Worm (Caenorhabditis elegans) whole organism, young adult: ENCODE results near the gene bas-1.

Source experiments
- B0019.2 ChIP-seq: fragments of 200-800 bp; sonication (Bioruptor generic); conservative IDR thresholded peaks from 2 replicates; pipeline ENCODE4 v1.3.6; 2022; ENCODE audit warnings: missing genetic modification reagents, missing genetic modification characterization, missing compliant biosample characterization
- C06A6.2 ChIP-seq: fragments of 200-800 bp; sonication (Bioruptor generic); conservative IDR thresholded peaks from 2 replicates; pipeline ENCODE4 v1.3.6; 2022; ENCODE audit warnings: missing genetic modification characterization, missing compliant biosample characterization
- D2030.7 ChIP-seq: fragments of 200-800 bp; sonication (Bioruptor generic); IDR thresholded peaks from 2 replicates; pipeline ENCODE4 v1.3.6; 2022; ENCODE audit warnings: missing genetic modification reagents, missing genetic modification characterization, missing compliant biosample characterization
- F22D6.2 ChIP-seq: sonication (generic microtip); optimal IDR thresholded peaks from 2 replicates; lab custom pipeline; 2016; ENCODE audit warnings: mild to moderate bottlenecking, missing genetic modification characterization, missing compliant biosample characterization
- F23B12.7 ChIP-seq: sonication (generic microtip); optimal IDR thresholded peaks from 2 replicates; lab custom pipeline; 2017; ENCODE audit warnings: missing genetic modification characterization, mild to moderate bottlenecking, missing compliant biosample characterization, antibody characterized with exemption, moderate library complexity; ENCODE audit not compliant: insufficient read depth
- F33H1.4 ChIP-seq: fragments of 200-800 bp; sonication (Bioruptor generic); IDR thresholded peaks from 2 replicates; pipeline ENCODE4 v1.3.6; 2022; ENCODE audit warnings: missing genetic modification reagents, missing genetic modification characterization, missing compliant biosample characterization
- F49E8.2 ChIP-seq: sonication (generic microtip); optimal IDR thresholded peaks from 3 replicates; lab custom pipeline; 2017; ENCODE audit warnings: missing genetic modification characterization, mild to moderate bottlenecking, missing compliant biosample characterization, antibody characterized with exemption, moderate library complexity; ENCODE audit not compliant: insufficient read depth
- F55B11.4 ChIP-seq: sonication (generic microtip); optimal IDR thresholded peaks from 2 replicates; lab custom pipeline; 2016; ENCODE audit warnings: missing compliant biosample characterization, missing genetic modification characterization, borderline replicate concordance; ENCODE audit not compliant: insufficient read depth
- K12H6.12 ChIP-seq: fragments of 200-800 bp; sonication (Bioruptor generic); optimal IDR thresholded peaks from 2 replicates; lab custom pipeline; 2018; ENCODE audit warnings: mild to moderate bottlenecking, missing genetic modification characterization, missing compliant biosample characterization
- Y67H2A.10 ChIP-seq: fragments of 200-800 bp; sonication (Bioruptor generic); conservative IDR thresholded peaks from 2 replicates; pipeline ENCODE4 v1.3.6; 2022; ENCODE audit warnings: missing genetic modification reagents, missing genetic modification characterization, missing compliant biosample characterization
- atf-7 ChIP-seq: sonication (generic microtip); optimal IDR thresholded peaks from 2 replicates; lab custom pipeline; 2017; ENCODE audit warnings: mild to moderate bottlenecking, missing genetic modification characterization, missing compliant biosample characterization
- attf-3 ChIP-seq: fragments of 200-800 bp; sonication (Bioruptor generic); conservative IDR thresholded peaks from 2 replicates; pipeline ENCODE4 v1.3.6; 2022; ENCODE audit warnings: missing genetic modification reagents, missing genetic modification characterization, missing compliant biosample characterization
- attf-5 ChIP-seq: fragments of 200-800 bp; sonication (Bioruptor generic); optimal IDR thresholded peaks from 2 replicates; lab custom pipeline; 2018; ENCODE audit warnings: mild to moderate bottlenecking, missing genetic modification characterization, missing compliant biosample characterization
- ceh-91 ChIP-seq: fragments of 200-800 bp; sonication (Bioruptor generic); IDR thresholded peaks from 2 replicates; pipeline ENCODE4 v1.3.6; 2022; ENCODE audit warnings: missing genetic modification reagents, missing genetic modification characterization, missing compliant biosample characterization
- die-1 ChIP-seq: sonication (generic microtip); optimal IDR thresholded peaks from 2 replicates; lab custom pipeline; 2016; ENCODE audit warnings: missing genotype, mild to moderate bottlenecking, missing genetic modification characterization, missing compliant biosample characterization
- dox-1 ChIP-seq: fragments of 200-800 bp; sonication (Bioruptor generic); IDR thresholded peaks from 2 replicates; pipeline ENCODE4 v1.3.6; 2022; ENCODE audit warnings: missing genetic modification reagents, missing genetic modification characterization, missing compliant biosample characterization
- dpl-1 ChIP-seq: fragments of 150-350 bp; optimal IDR thresholded peaks from 2 replicates; lab custom pipeline; 2014; ENCODE audit warnings: missing biosample characterization, missing genetic modification reagents, missing genetic modification characterization
- efl-1 ChIP-seq: fragments of 150-350 bp; optimal IDR thresholded peaks from 2 replicates; lab custom pipeline; 2014; ENCODE audit warnings: missing biosample characterization, missing genetic modification reagents, missing genetic modification characterization
- egl-44 ChIP-seq: fragments of 200-800 bp; sonication (Bioruptor generic); IDR thresholded peaks from 2 replicates; pipeline ENCODE4 v1.3.6; 2022; ENCODE audit warnings: missing genetic modification reagents, missing genetic modification characterization, missing compliant biosample characterization
- egrh-3 ChIP-seq: fragments of 200-800 bp; sonication (Bioruptor generic); IDR thresholded peaks from 2 replicates; pipeline ENCODE4 v1.3.6; 2022; ENCODE audit warnings: missing genetic modification reagents, missing genetic modification characterization, missing compliant biosample characterization
- ekl-4 ChIP-seq: fragments of 200-800 bp; sonication (Bioruptor generic); IDR thresholded peaks from 2 replicates; pipeline ENCODE4 v1.3.6; 2022; ENCODE audit warnings: missing genetic modification reagents, missing genetic modification characterization, missing compliant biosample characterization
- hlh-12 ChIP-seq: sonication (generic microtip); optimal IDR thresholded peaks from 2 replicates; lab custom pipeline; 2016; ENCODE audit warnings: missing genetic modification characterization, missing compliant biosample characterization
- hmg-20 ChIP-seq: fragments of 200-800 bp; sonication (Bioruptor generic); IDR thresholded peaks from 2 replicates; pipeline ENCODE4 v1.3.6; 2022; ENCODE audit warnings: missing genetic modification reagents, missing genetic modification characterization, missing compliant biosample characterization
- let-607 ChIP-seq, 2 experiments: fragments of 200-800 bp in 1 of 2; sonication (Bioruptor generic) in 1 of 2; sonication (generic microtip) in 1 of 2; optimal IDR thresholded peaks; 2 replicates each; lab custom pipeline; 2016 to 2018; ENCODE audit warnings: mild to moderate bottlenecking in 2 of 2, missing compliant biosample characterization in 2 of 2, missing genetic modification characterization in 2 of 2, moderate library complexity in 2 of 2, missing genotype in 1 of 2
- lin-26 ChIP-seq: fragments of 200-800 bp; sonication (Bioruptor generic); IDR thresholded peaks from 2 replicates; pipeline ENCODE4 v1.3.6; 2022; ENCODE audit warnings: missing genetic modification reagents, missing genetic modification characterization, missing compliant biosample characterization
- lin-35 ChIP-seq, 3 experiments: fragments of 150-350 bp in 2 of 3; sonication (generic microtip) in 1 of 3; optimal IDR thresholded peaks; 2 replicates each; lab custom pipeline; 2014 to 2018; ENCODE audit warnings: missing biosample characterization in 3 of 3, missing genetic modification characterization in 3 of 3, missing genetic modification reagents in 3 of 3
- lin-54 ChIP-seq: fragments of 200-800 bp; sonication (Bioruptor generic); optimal IDR thresholded peaks from 2 replicates; lab custom pipeline; 2018; ENCODE audit warnings: mild to moderate bottlenecking, missing genetic modification characterization, missing compliant biosample characterization
- lsl-1 ChIP-seq: fragments of 200-800 bp; sonication (Bioruptor generic); optimal IDR thresholded peaks from 2 replicates; lab custom pipeline; 2018; ENCODE audit warnings: mild to moderate bottlenecking, missing genetic modification characterization, moderate library complexity, missing compliant biosample characterization
- madf-8 ChIP-seq: fragments of 200-800 bp; sonication (Bioruptor generic); conservative IDR thresholded peaks from 2 replicates; pipeline ENCODE4 v1.3.6; 2022; ENCODE audit warnings: missing genetic modification reagents, missing genetic modification characterization, missing compliant biosample characterization
- mcd-1 ChIP-seq: fragments of 200-800 bp; sonication (Bioruptor generic); IDR thresholded peaks from 2 replicates; pipeline ENCODE4 v1.3.6; 2022; ENCODE audit warnings: missing genetic modification reagents, missing genetic modification characterization, missing compliant biosample characterization
- mxl-1 ChIP-seq: sonication (generic microtip); optimal IDR thresholded peaks from 2 replicates; lab custom pipeline; 2016; ENCODE audit warnings: missing genetic modification characterization, missing compliant biosample characterization
- nfyb-1 ChIP-seq: fragments of 200-800 bp; sonication (Bioruptor generic); IDR thresholded peaks from 2 replicates; pipeline ENCODE4 v1.3.6; 2022; ENCODE audit warnings: missing genetic modification reagents, missing genetic modification characterization, missing compliant biosample characterization
- nhr-120 ChIP-seq: fragments of 200-800 bp; sonication (Bioruptor generic); IDR thresholded peaks from 2 replicates; pipeline ENCODE4 v1.3.6; 2022; ENCODE audit warnings: missing genetic modification characterization, missing compliant biosample characterization
- nhr-80 ChIP-seq: sonication (generic microtip); optimal IDR thresholded peaks from 2 replicates; lab custom pipeline; 2016; ENCODE audit warnings: missing genetic modification characterization, missing compliant biosample characterization
- nhr-90 ChIP-seq: sonication (generic microtip); optimal IDR thresholded peaks from 2 replicates; lab custom pipeline; 2016; ENCODE audit warnings: missing genotype, mild to moderate bottlenecking, missing genetic modification characterization, missing compliant biosample characterization
- pbrm-1 ChIP-seq: fragments of 200-800 bp; sonication (Bioruptor generic); IDR thresholded peaks from 2 replicates; pipeline ENCODE4 v1.3.6; 2022; ENCODE audit warnings: missing genetic modification reagents, missing genetic modification characterization, missing compliant biosample characterization
- pha-4 ChIP-seq: fragments of 150-350 bp; sonication (generic microtip); optimal IDR thresholded peaks from 2 replicates; lab custom pipeline; 2014; ENCODE audit warnings: missing biosample characterization, missing genetic modification reagents, missing genetic modification characterization
- repo-1 ChIP-seq: sonication (generic microtip); optimal IDR thresholded peaks from 2 replicates; lab custom pipeline; 2017; ENCODE audit warnings: mild to moderate bottlenecking, missing genetic modification characterization, missing compliant biosample characterization
- rpc-1 ChIP-seq, 2 experiments: fragments of 150-350 bp in 1 of 2; sonication (generic microtip) in 1 of 2; optimal IDR thresholded peaks; 2 replicates each; lab custom pipeline; 2014 to 2018; ENCODE audit warnings: missing biosample characterization in 1 of 2, missing genetic modification characterization in 1 of 2, missing genetic modification reagents in 1 of 2, missing genotype in 1 of 2
- sdz-38 ChIP-seq: sonication (generic microtip); optimal IDR thresholded peaks from 2 replicates; lab custom pipeline; 2016; ENCODE audit warnings: missing genotype, missing genetic modification characterization, missing compliant biosample characterization
- snpc-1.1 ChIP-seq: sonication (generic microtip); optimal IDR thresholded peaks from 2 replicates; lab custom pipeline; 2017; ENCODE audit warnings: missing genetic modification characterization, mild to moderate bottlenecking, missing compliant biosample characterization, antibody characterized with exemption, moderate library complexity, missing genotype, missing genetic modification reagents; ENCODE audit not compliant: insufficient read depth
- snpc-1.3 ChIP-seq: sonication (generic microtip); optimal IDR thresholded peaks from 2 replicates; lab custom pipeline; 2017; ENCODE audit warnings: missing genetic modification characterization, mild to moderate bottlenecking, missing compliant biosample characterization, antibody characterized with exemption, moderate library complexity, missing genotype, missing genetic modification reagents; ENCODE audit not compliant: insufficient read depth
- tbp1 ChIP-seq: fragments of 200-800 bp; sonication (Bioruptor generic); optimal IDR thresholded peaks from 2 replicates; lab custom pipeline; 2018; ENCODE audit warnings: mild to moderate bottlenecking, missing genetic modification characterization, missing compliant biosample characterization
- zfh-2 ChIP-seq: fragments of 200-800 bp; sonication (Bioruptor generic); conservative IDR thresholded peaks from 2 replicates; pipeline ENCODE4 v1.3.6; 2022; ENCODE audit warnings: missing genetic modification reagents, missing genetic modification characterization, missing compliant biosample characterization
- zim-3 ChIP-seq: sonication (generic microtip); optimal IDR thresholded peaks from 2 replicates; lab custom pipeline; 2017; ENCODE audit warnings: mild to moderate bottlenecking, missing genetic modification characterization, moderate library complexity, missing compliant biosample characterization

The bas-1 gene

DNA sequence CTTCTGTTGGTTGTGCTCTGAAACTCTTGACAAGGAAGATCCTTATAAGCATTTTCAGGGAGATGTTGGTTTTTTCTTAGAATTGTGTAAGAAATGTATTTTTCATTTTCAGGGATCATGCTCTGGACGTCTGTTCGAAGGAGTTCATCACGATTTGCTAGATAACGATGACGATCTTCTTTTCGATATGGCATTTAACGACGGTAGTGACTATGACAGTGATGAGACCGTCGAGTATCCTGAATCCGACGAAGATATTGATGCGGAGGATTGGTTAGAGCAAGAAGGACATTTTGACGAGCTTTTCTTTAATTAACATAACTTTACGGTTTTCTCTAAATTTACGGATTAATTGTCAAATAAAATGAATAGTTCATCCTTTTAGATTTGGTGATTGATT lies 23.3 kb upstream of the bas-1 start (continued):
- TF ChIP-seq snpc-1.3 (no peak), B0019.2 (GFP tag; lab: Robert Waterston, UW) (no peak), F49E8.2 (tag; lab: Kevin White, UChicago) (peak; percentile 14), pha-4 (no peak), tbp1 (peak; percentile 9), F33H1.4 (peak; percentile 33; the same call in 1 of the 2 replicates), let-607 (tag; optimal IDR thresholded peaks at IDR 0.05; lab: Kevin White, UChicago) (no peak), Y67H2A.10 (GFP tag; lab: Robert Waterston, UW) (no peak), attf-5 (no peak), hlh-12 (tag; lab: Kevin White, UChicago) (no peak), ceh-91 (GFP tag; lab: Robert Waterston, UW) (no peak), mxl-1 (tag; lab: Kevin White, UChicago) (no peak), nhr-90 (tag; lab: Kevin White, UChicago) (no peak), rpc-1 (optimal IDR thresholded peaks at IDR 0.05; lab: Kevin White, UChicago) (no peak), rpc-1 (tag; optimal IDR thresholded peaks at IDR 0.05; lab: Kevin White, UChicago) (no peak), nfyb-1 (GFP tag; lab: Robert Waterston, UW) (peak; percentile 48; the same call in 1 of the 2 replicates), nhr-120 (GFP tag; lab: Robert Waterston, UW) (no peak), F22D6.2 (tag; lab: Kevin White, UChicago) (no peak), zim-3 (tag; lab: Kevin White, UChicago) (no peak), repo-1 (tag; lab: Kevin White, UChicago) (peak; percentile 74), F55B11.4 (tag; lab: Kevin White, UChicago) (no peak), hmg-20 (GFP tag; lab: Robert Waterston, UW) (no peak), sdz-38 (tag; lab: Kevin White, UChicago) (no peak), egrh-3 (GFP tag; lab: Robert Waterston, UW) (no peak), lin-26 (GFP tag; lab: Robert Waterston, UW) (no peak; the same call in 1 of the 2 replicates), C06A6.2 (no peak), snpc-1.1 (tag; lab: Kevin White, UChicago) (no peak), egl-44 (GFP tag; lab: Robert Waterston, UW) (no peak)

DNA sequence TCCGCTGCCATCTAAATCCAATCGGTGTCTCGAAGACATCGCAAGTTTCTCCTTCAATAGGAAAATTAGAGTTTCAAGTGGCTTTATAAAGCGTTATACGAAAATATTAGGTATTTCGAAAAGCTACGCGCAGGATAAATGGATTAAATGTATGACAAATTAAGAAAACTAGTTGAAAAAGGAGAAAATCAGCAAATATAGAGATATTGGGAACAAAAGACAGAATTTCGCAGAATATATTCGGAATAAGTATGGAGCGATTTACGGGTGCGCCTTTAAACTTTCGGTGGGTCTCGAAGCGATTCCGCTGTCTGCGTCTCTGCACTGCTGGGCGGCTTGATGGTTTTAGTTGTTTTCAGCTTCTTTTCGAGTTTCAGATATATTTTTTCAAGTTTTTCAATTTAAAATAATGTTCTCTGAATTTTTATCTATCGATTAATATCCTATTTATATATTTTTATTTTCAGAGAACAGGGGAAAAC lies 20.4 kb upstream of the bas-1 start, which contains the start of the genes ddx-15 and ucr-1:
Gene ddx-15, minus strand, starts transcription at position 51 of the 482 bp plus-strand sequence.
Gene ucr-1, plus strand, starts transcription at position 468 of the 482 bp plus-strand sequence.
- TF ChIP-seq madf-8 (GFP tag; lab: Robert Waterston, UW) (peak; percentile 31; the same call in 1 of the 2 replicates), die-1 (no peak), D2030.7 (GFP tag; lab: Robert Waterston, UW) (peak; percentile 62), zfh-2 (GFP tag; lab: Robert Waterston, UW) (no peak), nhr-80 (tag; lab: Kevin White, UChicago) (peak; percentile 20), ekl-4 (GFP tag; lab: Robert Waterston, UW) (no peak), efl-1 (peak; percentile 40), K12H6.12 (tag; lab: Kevin White, UChicago) (no peak), snpc-1.1 (tag; lab: Kevin White, UChicago) (peak; percentile 8), dox-1 (GFP tag; lab: Robert Waterston, UW) (peak; percentile 66), sdz-38 (tag; lab: Kevin White, UChicago) (no peak), dpl-1 (peak; percentile 53), F23B12.7 (peak; percentile 47), attf-3 (GFP tag; lab: Robert Waterston, UW) (peak; percentile 51; the same call in 1 of the 2 replicates), tbp1 (peak; percentile 40), mxl-1 (tag; lab: Kevin White, UChicago) (no peak), atf-7 (tag; lab: Kevin White, UChicago) (no peak), F49E8.2 (tag; lab: Kevin White, UChicago) (peak; percentile 21), F33H1.4 (peak; percentile 96), ceh-91 (GFP tag; lab: Robert Waterston, UW) (peak; percentile 64), pbrm-1 (GFP tag; lab: Robert Waterston, UW) (peak; percentile 59; the same call in 1 of the 2 replicates), lin-54 (GFP tag; lab: Kevin White, UChicago) (peak; percentile 64), attf-5 (peak; percentile 63), lin-35 (GFP tag; optimal IDR thresholded peaks at IDR 0.05; lab: Kevin White, UChicago) (peak in 1 of 3 experiments; percentile 36), mcd-1 (GFP tag; lab: Robert Waterston, UW) (peak; percentile 74), lsl-1 (peak; percentile 66), B0019.2 (GFP tag; lab: Robert Waterston, UW) (peak; percentile 52; the same call in 1 of the 2 replicates)
